Fruit fly (Drosophila melanogaster): ENCODE results near the gene Pif1.

The Pif1 gene

DNA sequence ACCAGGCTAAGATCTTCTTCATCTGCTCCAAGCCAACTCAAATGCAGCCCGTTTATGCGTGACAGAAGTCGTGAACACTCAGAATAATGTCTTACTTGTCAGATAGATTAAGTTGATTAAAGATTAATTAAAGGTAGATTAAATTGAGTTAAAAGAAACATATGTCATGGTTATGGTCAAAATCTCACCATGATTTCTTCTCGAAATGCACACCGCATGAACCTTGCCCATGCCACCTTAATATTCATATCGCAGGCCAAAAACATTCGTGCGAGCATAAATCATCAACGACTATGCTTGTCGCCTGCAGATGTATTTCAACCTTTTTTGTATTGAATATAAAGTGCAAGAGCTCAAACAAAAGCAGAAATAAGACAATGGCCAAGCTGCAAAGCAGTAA is 32.7 kb downstream of the Pif1 start (continued):
- TF ChIP-seq h (GFP tag; optimal IDR thresholded peaks at IDR 0.05) (peak; percentile 85), Hr83 (GFP tag; optimal IDR thresholded peaks at IDR 0.05; ENCODE audit: poor library complexity, severe bottlenecking) (no peak), Hnf4 (GFP tag; optimal IDR thresholded peaks at IDR 0.05) (peak; percentile 89), N (GFP tag; optimal IDR thresholded peaks at IDR 0.05) (no peak), tai (GFP tag; optimal IDR thresholded peaks at IDR 0.05) (peak; percentile 72), sv (GFP tag; optimal IDR thresholded peaks at IDR 0.05) (no peak)

- TF ChIP-seq fru (GFP tag; optimal IDR thresholded peaks at IDR 0.05) (no peak), Jra (GFP tag; optimal IDR thresholded peaks at IDR 0.05) (no peak), Hnf4 (GFP tag; optimal IDR thresholded peaks at IDR 0.05) (no peak), Vsx2 (GFP tag; optimal IDR thresholded peaks at IDR 0.05; ENCODE audit: partially characterized antibody) (no peak), psq (GFP tag; optimal IDR thresholded peaks at IDR 0.05) (no peak), Myc (optimal IDR thresholded peaks at IDR 0.05) (no peak), HLH106 (tag; optimal IDR thresholded peaks at IDR 0.05) (no peak)
These were observed 33.5 kb downstream of the Pif1 start for dm6 chr2L:3436347-3436746.

DNA sequence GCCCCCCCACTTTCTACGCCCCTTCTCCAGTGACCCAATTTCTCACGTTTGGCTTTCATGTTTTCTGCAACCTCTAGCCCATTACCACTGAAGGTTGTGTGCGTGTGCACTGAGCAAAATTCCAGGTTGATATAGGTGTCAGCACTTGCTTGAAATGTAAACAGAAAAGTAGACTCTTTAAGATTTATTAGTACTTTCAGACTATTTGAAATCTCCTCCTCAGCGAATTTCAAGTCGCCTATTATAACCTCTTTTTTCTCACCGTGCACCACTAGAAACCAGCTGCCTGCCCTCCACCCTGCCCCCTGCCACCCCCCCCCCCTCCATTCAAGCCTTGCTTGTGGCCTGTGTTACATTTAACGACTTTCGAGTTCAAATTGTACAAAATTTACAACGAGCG is 34.7 kb downstream of the Pif1 start:
- TF ChIP-seq h (GFP tag; optimal IDR thresholded peaks at IDR 0.05) = no peak
- TF ChIP-seq tai (GFP tag; optimal IDR thresholded peaks at IDR 0.05) = no peak
- no peak for TF ChIP-seq Hnf4 (GFP tag; optimal IDR thresholded peaks at IDR 0.05)
- no peak for TF ChIP-seq br (GFP tag; optimal IDR thresholded peaks at IDR 0.05)
- no peak for TF ChIP-seq Myc (optimal IDR thresholded peaks at IDR 0.05)
- no peak for TF ChIP-seq Jra (GFP tag; optimal IDR thresholded peaks at IDR 0.05)

DNA sequence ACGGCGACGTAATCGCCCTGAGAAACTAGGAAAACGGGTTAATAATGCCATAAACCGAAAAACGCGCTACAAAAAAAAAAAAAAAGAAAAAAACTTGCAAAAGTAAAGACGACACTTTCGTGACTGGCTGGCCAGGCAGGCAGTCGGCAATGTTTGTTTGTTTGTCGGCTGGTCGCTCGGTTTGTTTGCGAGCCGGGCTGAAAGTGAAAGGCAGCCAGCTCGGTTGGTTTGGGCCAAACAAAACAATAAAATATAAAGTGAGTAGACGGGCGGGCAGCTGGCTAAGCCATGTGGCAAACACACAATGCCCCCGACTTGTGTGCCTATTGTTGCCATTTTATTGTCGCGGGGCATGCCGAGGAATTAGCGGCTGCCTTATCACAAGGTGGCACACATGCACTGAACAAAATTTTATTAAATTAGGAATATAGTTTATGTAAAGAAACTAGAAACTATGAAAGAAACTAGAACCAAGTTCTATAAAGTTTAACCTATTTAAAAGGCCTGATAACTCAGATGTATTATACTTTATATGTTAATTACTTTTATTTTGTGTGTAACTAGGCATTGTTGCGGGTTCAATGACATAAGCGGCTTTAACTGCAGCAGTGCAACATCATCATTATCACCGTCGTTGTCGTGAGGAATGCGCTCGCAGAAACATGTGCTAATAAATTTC is 41.2 kb downstream of the Pif1 start:
- TF ChIP-seq dmrt93B (GFP tag; optimal IDR thresholded peaks at IDR 0.05) = no peak
- TF ChIP-seq Myc (optimal IDR thresholded peaks at IDR 0.05) = no peak
- TF ChIP-seq HLH106 (tag; optimal IDR thresholded peaks at IDR 0.05) = no peak
- TF ChIP-seq Dfd (GFP tag; optimal IDR thresholded peaks at IDR 0.05) = no peak
- no peak for TF ChIP-seq Hnf4 (GFP tag; optimal IDR thresholded peaks at IDR 0.05)

DNA sequence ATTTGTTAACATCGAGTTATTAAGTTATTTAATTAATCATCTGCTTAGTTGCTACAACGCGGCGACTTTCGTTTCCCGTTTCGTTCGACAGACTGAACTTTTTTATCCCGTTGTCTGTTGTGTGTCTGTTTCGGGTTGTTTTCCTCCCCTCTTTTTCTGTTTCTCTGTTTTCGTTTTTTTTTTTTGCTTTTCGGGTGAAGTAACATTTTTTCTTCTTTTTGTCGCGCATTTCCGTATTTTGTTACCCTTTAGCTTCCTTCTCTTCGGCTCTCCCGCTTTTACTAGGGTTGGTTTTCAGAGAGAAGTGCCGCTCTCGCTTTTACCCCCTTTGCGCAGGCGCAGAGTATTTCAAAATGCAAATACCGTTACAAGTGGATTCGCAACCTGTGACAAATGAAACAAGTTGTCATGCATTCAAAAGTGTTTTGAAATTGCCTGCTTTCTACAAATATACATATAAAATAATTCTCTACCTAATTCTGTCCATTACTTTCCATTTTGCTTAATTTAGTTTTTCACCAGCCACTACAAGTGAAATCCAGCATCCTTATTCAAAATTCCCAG is 43.1 kb downstream of the Pif1 start, which contains the start of gene Pgant2:
Gene Pgant2 (minus strand): TSS at position 51 of the 564 bp plus-strand sequence.
- TF ChIP-seq CG9705 (GFP tag; optimal IDR thresholded peaks at IDR 0.05) (no peak), fru (GFP tag; optimal IDR thresholded peaks at IDR 0.05) (no peak), N (GFP tag; optimal IDR thresholded peaks at IDR 0.05) (no peak), sv (GFP tag; optimal IDR thresholded peaks at IDR 0.05) (no peak), tai (GFP tag; optimal IDR thresholded peaks at IDR 0.05) (no peak), dl (GFP tag; optimal IDR thresholded peaks at IDR 0.05; ENCODE audit: insufficient read depth in 1 of 2, partially characterized antibody in 2 of 2) (no peak), Dif (GFP tag; optimal IDR thresholded peaks at IDR 0.05; ENCODE audit: partially characterized antibody) (no peak), h (GFP tag; optimal IDR thresholded peaks at IDR 0.05) (no peak), Sp1 (GFP tag; optimal IDR thresholded peaks at IDR 0.05) (no peak), brk (GFP tag; optimal IDR thresholded peaks at IDR 0.05) (no peak), br (GFP tag; optimal IDR thresholded peaks at IDR 0.05) (no peak), Vsx2 (GFP tag; optimal IDR thresholded peaks at IDR 0.05; ENCODE audit: partially characterized antibody) (peak; percentile 33), dmrt93B (GFP tag; optimal IDR thresholded peaks at IDR 0.05) (no peak), Dfd (GFP tag; optimal IDR thresholded peaks at IDR 0.05) (no peak), ey (GFP tag; optimal IDR thresholded peaks at IDR 0.05) (no peak), psq (GFP tag; optimal IDR thresholded peaks at IDR 0.05) (peak; percentile 8), foxo (GFP tag; optimal IDR thresholded peaks at IDR 0.05) (no peak)

DNA sequence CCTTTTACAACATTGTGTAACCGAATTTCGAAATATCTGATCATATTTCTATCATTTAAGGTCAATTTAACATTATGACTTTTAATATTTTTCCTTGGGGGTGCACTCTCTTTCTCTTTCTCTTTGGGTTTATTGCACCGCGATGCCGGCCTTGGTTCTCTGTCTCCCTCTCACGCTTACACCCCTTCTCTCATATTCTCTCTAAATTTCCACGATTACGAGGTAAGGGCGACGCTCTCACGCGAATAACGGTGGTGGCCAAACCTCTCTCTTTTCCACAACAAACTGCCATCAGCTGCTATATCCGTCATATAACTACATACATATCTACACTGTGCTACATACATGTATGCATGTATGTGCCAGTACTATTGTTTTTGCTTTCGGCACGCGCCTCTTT is 43.9 kb downstream of the Pif1 start:
- TF ChIP-seq CG9705 (GFP tag; optimal IDR thresholded peaks at IDR 0.05) (no peak), brk (GFP tag; optimal IDR thresholded peaks at IDR 0.05) (no peak), woc (GFP tag; optimal IDR thresholded peaks at IDR 0.05) (no peak)

dm6 chr2L:3422753-3423152 is 47.1 kb downstream of the Pif1 start:
- TF ChIP-seq Hr83 (GFP tag; optimal IDR thresholded peaks at IDR 0.05; ENCODE audit: poor library complexity, severe bottlenecking) (no peak), Abd-B (GFP tag; optimal IDR thresholded peaks at IDR 0.05) (no peak), br (GFP tag; optimal IDR thresholded peaks at IDR 0.05) (no peak), woc (GFP tag; optimal IDR thresholded peaks at IDR 0.05) (no peak), brk (GFP tag; optimal IDR thresholded peaks at IDR 0.05) (no peak), h (GFP tag; optimal IDR thresholded peaks at IDR 0.05) (no peak), jim (GFP tag; optimal IDR thresholded peaks at IDR 0.05) (no peak), Sp1 (GFP tag; optimal IDR thresholded peaks at IDR 0.05) (no peak), ey (GFP tag; optimal IDR thresholded peaks at IDR 0.05) (no peak), CG32264 (GFP tag; optimal IDR thresholded peaks at IDR 0.05) (no peak)
